Worm (Caenorhabditis elegans): ENCODE results near the gene ucr-1.

The ucr-1 gene

ce11 chrIII:5603439-5603986, 11.6 kb downstream of the ucr-1 start, which contains the start of gene madf-11 (continued):
- TF ChIP-seq mdl-1 (tag; optimal IDR thresholded peaks at IDR 0.05) (peak; percentile 27 to 66), ztf-4 (tag; optimal IDR thresholded peaks at IDR 0.05) (no peak), nhr-10 (tag; optimal IDR thresholded peaks at IDR 0.05) (no peak), unc-39 (tag; optimal IDR thresholded peaks at IDR 0.05) (no peak), nhr-77 (tag; optimal IDR thresholded peaks at IDR 0.05) (no peak), nhr-11 (tag; optimal IDR thresholded peaks at IDR 0.05) (no peak), ama-1 (optimal IDR thresholded peaks at IDR 0.05) (no peak), gmeb-1 (tag; optimal IDR thresholded peaks at IDR 0.05) (peak; percentile 65), lin-13 (GFP tag; optimal IDR thresholded peaks at IDR 0.05) (peak; percentile 70), nhr-23 (tag; optimal IDR thresholded peaks at IDR 0.05) (no peak), ztf-1 (GFP tag; conservative IDR thresholded peaks at IDR 0.05) (no peak)

ce11 chrIII:5604080-5604479, 12.1 kb downstream of the ucr-1 start, which contains the start of gene xnd-1:
xnd-1 (plus strand) TSS chrIII:5604460.
- TF ChIP-seq alr-1 (tag; optimal IDR thresholded peaks at IDR 0.05): no peak

- TF ChIP-seq fos-1 (tag; optimal IDR thresholded peaks at IDR 0.05) (peak; percentile 69), ztf-11 (tag; optimal IDR thresholded peaks at IDR 0.05) (no peak), aly-2 (tag; optimal IDR thresholded peaks at IDR 0.05) (no peak), ZK546.5 (tag; optimal IDR thresholded peaks at IDR 0.05) (no peak), crh-2 (tag; optimal IDR thresholded peaks at IDR 0.05) (peak; percentile 6)
Measured at ce11 chrIII:5610276-5610675, 18.3 kb downstream of the ucr-1 start, which contains the start of gene C05D2.8. C05D2.8 (minus strand) TSS chrIII:5610346.

ce11 chrIII:5611604-5612324, 19.8 kb downstream of the ucr-1 start, which contains the start of gene bas-1:
bas-1 (plus strand) TSS chrIII:5612274.
- TF ChIP-seq ceh-82 (tag; optimal IDR thresholded peaks at IDR 0.05): no peak
- TF ChIP-seq fos-1 (tag; optimal IDR thresholded peaks at IDR 0.05): peak; percentile 53

- TF ChIP-seq nhr-77 (tag; optimal IDR thresholded peaks at IDR 0.05): no peak
- no peak for TF ChIP-seq ztf-4 (tag; optimal IDR thresholded peaks at IDR 0.05)
- TF ChIP-seq nhr-21 (tag; optimal IDR thresholded peaks at IDR 0.05): no peak
- TF ChIP-seq nhr-25 (tag; optimal IDR thresholded peaks at IDR 0.05): no peak
- TF ChIP-seq fos-1 (tag; optimal IDR thresholded peaks at IDR 0.05): no peak
- TF ChIP-seq elt-1 (tag; optimal IDR thresholded peaks at IDR 0.05): no peak
- TF ChIP-seq nhr-23 (tag; optimal IDR thresholded peaks at IDR 0.05): no peak
- TF ChIP-seq egl-27 (tag; optimal IDR thresholded peaks at IDR 0.05): no peak
- TF ChIP-seq Y55F3AM.14 (GFP tag; optimal IDR thresholded peaks at IDR 0.05): no peak
- no peak for TF ChIP-seq peb-1 (tag; optimal IDR thresholded peaks at IDR 0.05)
- no peak for TF ChIP-seq lin-39 (tag; optimal IDR thresholded peaks at IDR 0.05)
- TF ChIP-seq nhr-6 (tag; optimal IDR thresholded peaks at IDR 0.05): no peak
- TF ChIP-seq ama-1 (optimal IDR thresholded peaks at IDR 0.05): no peak
- no peak for TF ChIP-seq nhr-237 (tag; optimal IDR thresholded peaks at IDR 0.05)
Measured at ce11 chrIII:5614648-5615047, 22.7 kb downstream of the ucr-1 start, which contains the start of gene basl-1. basl-1 (plus strand) TSS chrIII:5614948.

- TF ChIP-seq lin-39 (tag; optimal IDR thresholded peaks at IDR 0.05) (no peak), sem-4 (tag; optimal IDR thresholded peaks at IDR 0.05) (no peak), ztf-11 (tag; optimal IDR thresholded peaks at IDR 0.05) (no peak), mab-5 (tag; optimal IDR thresholded peaks at IDR 0.05) (no peak), lin-11 (tag; optimal IDR thresholded peaks at IDR 0.05) (no peak)
Measured at ce11 chrIII:5615675-5616074, 23.7 kb downstream of the ucr-1 start.

ce11 chrIII:5620186-5620585, 28.3 kb downstream of the ucr-1 start:
- TF ChIP-seq elt-1 (tag; optimal IDR thresholded peaks at IDR 0.05) (no peak), lsy-2 (tag; optimal IDR thresholded peaks at IDR 0.05) (no peak), ztf-4 (tag; optimal IDR thresholded peaks at IDR 0.05) (peak; percentile 4), Y55F3AM.14 (GFP tag; optimal IDR thresholded peaks at IDR 0.05) (no peak)

All from whole organism, L2 larva.